Worm (Caenorhabditis elegans): ENCODE measurements around the gene nkat-1.

ce11 chrX:14132677-14133076 is 7.3 kb downstream of the nkat-1 start:
- TF ChIP-seq snpc-4 (GFP tag; optimal IDR thresholded peaks at IDR 0.05) (no peak), snpc-4 (tag; optimal IDR thresholded peaks at IDR 0.05) (no peak), lsl-1 (GFP tag; optimal IDR thresholded peaks at IDR 0.05) (no peak)

All from whole organism, young adult.